Worm (Caenorhabditis elegans): ENCODE results near the gene C01G10.17.
"Not testable (repeated sequence)": the region's sequence is repeated elsewhere in the genome, so short reads cannot be mapped to it uniquely, and the experiment has no call there.

The C01G10.17 gene

ce11 chrV:15099447-15099846 lies 8.9 kb downstream of the C01G10.17 start, which contains the start of gene C01G10.1:
C01G10.1 (plus strand) TSS chrV:15099747.
- no peak for TF ChIP-seq tab-1 (GFP tag; IDR thresholded peaks at IDR 0.05)

- TF ChIP-seq med-1 (GFP tag; optimal IDR thresholded peaks at IDR 0.05; ENCODE audit: insufficient read depth); ztf-23 (GFP tag; IDR thresholded peaks at IDR 0.05); flt-1 (GFP tag; IDR thresholded peaks at IDR 0.05): not testable (repeated sequence)
Observed at ce11 chrV:15105893-15106598, 15.5 kb downstream of the C01G10.17 start, which contains the start of gene C01G10.14. C01G10.14 (minus strand) TSS chrV:15105943.

- TF ChIP-seq klf-2 (GFP tag; conservative IDR thresholded peaks at IDR 0.05): no peak
- no peak for TF ChIP-seq flt-1 (GFP tag; IDR thresholded peaks at IDR 0.05)
- no peak for TF ChIP-seq T22C8.4 (GFP tag; IDR thresholded peaks at IDR 0.05)
- TF ChIP-seq med-1 (GFP tag; optimal IDR thresholded peaks at IDR 0.05; ENCODE audit: insufficient read depth): no peak
- TF ChIP-seq ztf-29 (GFP tag; IDR thresholded peaks at IDR 0.05): no peak
- no peak for TF ChIP-seq ref-1 (GFP tag; conservative IDR thresholded peaks at IDR 0.05)
- TF ChIP-seq tab-1 (GFP tag; IDR thresholded peaks at IDR 0.05): no peak
- TF ChIP-seq ztf-23 (GFP tag; IDR thresholded peaks at IDR 0.05): no peak
- TF ChIP-seq cog-1 (tag; optimal IDR thresholded peaks at IDR 0.05): no peak
Observed at ce11 chrV:15109260-15109659, 18.7 kb downstream of the C01G10.17 start, which contains the start of gene Y75B12A.2. Y75B12A.2 (plus strand) TSS chrV:15109560.

ce11 chrV:15111660-15112059 lies 21.1 kb downstream of the C01G10.17 start, which contains the start of gene T01G5.7:
T01G5.7 (plus strand) TSS chrV:15111960.
- no peak for TF ChIP-seq T22C8.4 (GFP tag; IDR thresholded peaks at IDR 0.05)
- no peak for TF ChIP-seq med-1 (GFP tag; optimal IDR thresholded peaks at IDR 0.05; ENCODE audit: insufficient read depth)
- no peak for TF ChIP-seq ref-1 (GFP tag; conservative IDR thresholded peaks at IDR 0.05)
- TF ChIP-seq klf-2 (GFP tag; conservative IDR thresholded peaks at IDR 0.05): no peak
- TF ChIP-seq tab-1 (GFP tag; IDR thresholded peaks at IDR 0.05): no peak
- no peak for TF ChIP-seq ztf-29 (GFP tag; IDR thresholded peaks at IDR 0.05)
- no peak for TF ChIP-seq cog-1 (tag; optimal IDR thresholded peaks at IDR 0.05)

ce11 chrV:15113992-15114391 lies 23.4 kb downstream of the C01G10.17 start, which contains the start of gene T01G5.6:
T01G5.6 (minus strand) TSS chrV:15114092.
- no peak for TF ChIP-seq T22C8.4 (GFP tag; IDR thresholded peaks at IDR 0.05)
- no peak for TF ChIP-seq tab-1 (GFP tag; IDR thresholded peaks at IDR 0.05)
- no peak for TF ChIP-seq flt-1 (GFP tag; IDR thresholded peaks at IDR 0.05)
- no peak for TF ChIP-seq med-1 (GFP tag; optimal IDR thresholded peaks at IDR 0.05; ENCODE audit: insufficient read depth)
- TF ChIP-seq ztf-23 (GFP tag; IDR thresholded peaks at IDR 0.05): no peak
- TF ChIP-seq ztf-29 (GFP tag; IDR thresholded peaks at IDR 0.05): no peak
- no peak for TF ChIP-seq ref-1 (GFP tag; conservative IDR thresholded peaks at IDR 0.05)
- no peak for TF ChIP-seq klf-2 (GFP tag; conservative IDR thresholded peaks at IDR 0.05)
- TF ChIP-seq cog-1 (tag; optimal IDR thresholded peaks at IDR 0.05): no peak

- not testable (repeated sequence) for TF ChIP-seq cog-1 (tag; optimal IDR thresholded peaks at IDR 0.05); tab-1 (GFP tag; IDR thresholded peaks at IDR 0.05); ztf-23 (GFP tag; IDR thresholded peaks at IDR 0.05)
Observed at ce11 chrV:15115968-15116367, 25.4 kb downstream of the C01G10.17 start, which contains the start of gene T01G5.8. T01G5.8 (plus strand) TSS chrV:15116268.

- TF ChIP-seq flt-1 (GFP tag; IDR thresholded peaks at IDR 0.05) (no peak), tab-1 (GFP tag; IDR thresholded peaks at IDR 0.05) (no peak), klf-2 (GFP tag; conservative IDR thresholded peaks at IDR 0.05) (no peak), T22C8.4 (GFP tag; IDR thresholded peaks at IDR 0.05) (no peak)
Observed at ce11 chrV:15119517-15119916, 29.0 kb downstream of the C01G10.17 start, which contains the start of gene flor-1. flor-1 (minus strand) TSS chrV:15119617.

ce11 chrV:15125162-15125561 lies 34.6 kb downstream of the C01G10.17 start, which contains the start of gene ugt-30:
ugt-30 (minus strand) TSS chrV:15125262.
- TF ChIP-seq klf-2 (GFP tag; conservative IDR thresholded peaks at IDR 0.05); T22C8.4 (GFP tag; IDR thresholded peaks at IDR 0.05); ztf-23 (GFP tag; IDR thresholded peaks at IDR 0.05): not testable (repeated sequence)

ce11 chrV:15127413-15127812 lies 36.9 kb downstream of the C01G10.17 start, which contains the start of gene srj-27:
srj-27 (minus strand) TSS chrV:15127513.
- TF ChIP-seq flt-1 (GFP tag; IDR thresholded peaks at IDR 0.05) (no peak), T22C8.4 (GFP tag; IDR thresholded peaks at IDR 0.05) (no peak), cog-1 (tag; optimal IDR thresholded peaks at IDR 0.05) (no peak), med-1 (GFP tag; optimal IDR thresholded peaks at IDR 0.05; ENCODE audit: insufficient read depth) (no peak)

ce11 chrV:15127955-15128354 lies 37.4 kb downstream of the C01G10.17 start, which contains the start of gene srr-7:
srr-7 (plus strand) TSS chrV:15128255.
- TF ChIP-seq tab-1 (GFP tag; IDR thresholded peaks at IDR 0.05): no peak
- no peak for TF ChIP-seq klf-2 (GFP tag; conservative IDR thresholded peaks at IDR 0.05)
- TF ChIP-seq med-1 (GFP tag; optimal IDR thresholded peaks at IDR 0.05; ENCODE audit: insufficient read depth): no peak
- TF ChIP-seq T22C8.4 (GFP tag; IDR thresholded peaks at IDR 0.05): no peak
- no peak for TF ChIP-seq flt-1 (GFP tag; IDR thresholded peaks at IDR 0.05)
- TF ChIP-seq ztf-29 (GFP tag; IDR thresholded peaks at IDR 0.05): no peak
- no peak for TF ChIP-seq ref-1 (GFP tag; conservative IDR thresholded peaks at IDR 0.05)
- no peak for TF ChIP-seq ztf-23 (GFP tag; IDR thresholded peaks at IDR 0.05)
- no peak for TF ChIP-seq cog-1 (tag; optimal IDR thresholded peaks at IDR 0.05)
